Worm (Caenorhabditis elegans): ENCODE measurements around the gene acl-13.

acl-13 gene

ce11 chrIV:12408625-12409024 is 1.6 kb upstream of the acl-13 start, which contains the start of gene dsb-1:
dsb-1 (plus strand) TSS chrIV:12408925.
- no peak for TF ChIP-seq flt-1 (GFP tag; IDR thresholded peaks at IDR 0.05)

ce11 chrIV:12414601-12415000 is 4.3 kb downstream of the acl-13 start:
- TF ChIP-seq cog-1 (tag; optimal IDR thresholded peaks at IDR 0.05) (no peak), ztf-23 (GFP tag; IDR thresholded peaks at IDR 0.05) (no peak), klf-2 (GFP tag; conservative IDR thresholded peaks at IDR 0.05) (no peak), med-1 (GFP tag; optimal IDR thresholded peaks at IDR 0.05; ENCODE audit: insufficient read depth) (no peak), ref-1 (GFP tag; conservative IDR thresholded peaks at IDR 0.05) (no peak), tab-1 (GFP tag; IDR thresholded peaks at IDR 0.05) (no peak), ztf-29 (GFP tag; IDR thresholded peaks at IDR 0.05) (no peak), T22C8.4 (GFP tag; IDR thresholded peaks at IDR 0.05) (no peak), flt-1 (GFP tag; IDR thresholded peaks at IDR 0.05) (no peak)

ce11 chrIV:12416629-12417404 is 6.5 kb downstream of the acl-13 start:
- TF ChIP-seq ref-1 (GFP tag; conservative IDR thresholded peaks at IDR 0.05), result 0 out of 2 replicates have a peak, but pooled peaks have one; percentile 5
- TF ChIP-seq cog-1 (tag; optimal IDR thresholded peaks at IDR 0.05), result no peak
- TF ChIP-seq tab-1 (GFP tag; IDR thresholded peaks at IDR 0.05), result peak; percentile 52; the same call in 1 of the 2 replicates
- TF ChIP-seq med-1 (GFP tag; optimal IDR thresholded peaks at IDR 0.05; ENCODE audit: insufficient read depth), result peak; percentile 23
- TF ChIP-seq T22C8.4 (GFP tag; IDR thresholded peaks at IDR 0.05), result peak; percentile 53; the same call in 1 of the 2 replicates
- TF ChIP-seq flt-1 (GFP tag; IDR thresholded peaks at IDR 0.05), result peak; percentile 66
- no peak for TF ChIP-seq klf-2 (GFP tag; conservative IDR thresholded peaks at IDR 0.05)
- 0 out of 2 replicates have a peak, but pooled peaks have one; percentile 38 for TF ChIP-seq ztf-23 (GFP tag; IDR thresholded peaks at IDR 0.05)

ce11 chrIV:12417536-12418195 is 7.4 kb downstream of the acl-13 start, which contains the start of gene F08G5.3:
F08G5.3 (minus strand) TSS chrIV:12417586.
- TF ChIP-seq ref-1 (GFP tag; conservative IDR thresholded peaks at IDR 0.05) (no peak), T22C8.4 (GFP tag; IDR thresholded peaks at IDR 0.05) (no peak), tab-1 (GFP tag; IDR thresholded peaks at IDR 0.05) (peak; percentile 76; the same call in 1 of the 2 replicates), med-1 (GFP tag; optimal IDR thresholded peaks at IDR 0.05; ENCODE audit: insufficient read depth) (no peak), cog-1 (tag; optimal IDR thresholded peaks at IDR 0.05) (no peak), flt-1 (GFP tag; IDR thresholded peaks at IDR 0.05) (peak; percentile 70), klf-2 (GFP tag; conservative IDR thresholded peaks at IDR 0.05) (no peak), ztf-23 (GFP tag; IDR thresholded peaks at IDR 0.05) (no peak), ztf-29 (GFP tag; IDR thresholded peaks at IDR 0.05) (no peak)

ce11 chrIV:12419291-12419690 is 9.0 kb downstream of the acl-13 start:
- TF ChIP-seq med-1 (GFP tag; optimal IDR thresholded peaks at IDR 0.05; ENCODE audit: insufficient read depth) (no peak), ref-1 (GFP tag; conservative IDR thresholded peaks at IDR 0.05) (no peak), tab-1 (GFP tag; IDR thresholded peaks at IDR 0.05) (no peak), klf-2 (GFP tag; conservative IDR thresholded peaks at IDR 0.05) (no peak)

- no peak for TF ChIP-seq T22C8.4 (GFP tag; IDR thresholded peaks at IDR 0.05)
- TF ChIP-seq cog-1 (tag; optimal IDR thresholded peaks at IDR 0.05), result no peak
- no peak for TF ChIP-seq klf-2 (GFP tag; conservative IDR thresholded peaks at IDR 0.05)
- no peak for TF ChIP-seq ref-1 (GFP tag; conservative IDR thresholded peaks at IDR 0.05)
Observed at ce11 chrIV:12420455-12420854, 10.2 kb downstream of the acl-13 start, which contains the start of gene ugt-65. ugt-65 (plus strand) TSS chrIV:12420683.

ce11 chrIV:12425595-12425994 is 15.3 kb downstream of the acl-13 start:
- no peak for TF ChIP-seq tab-1 (GFP tag; IDR thresholded peaks at IDR 0.05)
- no peak for TF ChIP-seq T22C8.4 (GFP tag; IDR thresholded peaks at IDR 0.05)
- no peak for TF ChIP-seq ztf-23 (GFP tag; IDR thresholded peaks at IDR 0.05)
- TF ChIP-seq flt-1 (GFP tag; IDR thresholded peaks at IDR 0.05), result no peak
- TF ChIP-seq klf-2 (GFP tag; conservative IDR thresholded peaks at IDR 0.05), result no peak
- no peak for TF ChIP-seq ref-1 (GFP tag; conservative IDR thresholded peaks at IDR 0.05)
- TF ChIP-seq ztf-29 (GFP tag; IDR thresholded peaks at IDR 0.05), result no peak
- TF ChIP-seq cog-1 (tag; optimal IDR thresholded peaks at IDR 0.05), result no peak

- 0 out of 2 replicates have a peak, but pooled peaks have one; percentile 10 for TF ChIP-seq klf-2 (GFP tag; conservative IDR thresholded peaks at IDR 0.05)
- no peak for TF ChIP-seq ztf-29 (GFP tag; IDR thresholded peaks at IDR 0.05)
- TF ChIP-seq med-1 (GFP tag; optimal IDR thresholded peaks at IDR 0.05; ENCODE audit: insufficient read depth), result no peak
- TF ChIP-seq T22C8.4 (GFP tag; IDR thresholded peaks at IDR 0.05), result no peak
- 0 out of 2 replicates have a peak, but pooled peaks have one; percentile 31 for TF ChIP-seq tab-1 (GFP tag; IDR thresholded peaks at IDR 0.05)
- TF ChIP-seq ztf-23 (GFP tag; IDR thresholded peaks at IDR 0.05), result no peak
Observed at ce11 chrIV:12427687-12428284, 17.5 kb downstream of the acl-13 start.

- TF ChIP-seq klf-2 (GFP tag; conservative IDR thresholded peaks at IDR 0.05) (no peak), tab-1 (GFP tag; IDR thresholded peaks at IDR 0.05) (no peak), T22C8.4 (GFP tag; IDR thresholded peaks at IDR 0.05) (no peak)
Observed at ce11 chrIV:12428467-12428866, 18.2 kb downstream of the acl-13 start, which contains the start of gene col-130. col-130 (minus strand) TSS chrIV:12428516.

ce11 chrIV:12429504-12429903 is 19.2 kb downstream of the acl-13 start:
- TF ChIP-seq flt-1 (GFP tag; IDR thresholded peaks at IDR 0.05), result no peak
- TF ChIP-seq klf-2 (GFP tag; conservative IDR thresholded peaks at IDR 0.05), result no peak
- no peak for TF ChIP-seq cog-1 (tag; optimal IDR thresholded peaks at IDR 0.05)
- no peak for TF ChIP-seq ref-1 (GFP tag; conservative IDR thresholded peaks at IDR 0.05)
- TF ChIP-seq T22C8.4 (GFP tag; IDR thresholded peaks at IDR 0.05), result no peak
- no peak for TF ChIP-seq med-1 (GFP tag; optimal IDR thresholded peaks at IDR 0.05; ENCODE audit: insufficient read depth)
- TF ChIP-seq tab-1 (GFP tag; IDR thresholded peaks at IDR 0.05), result no peak
- TF ChIP-seq ztf-23 (GFP tag; IDR thresholded peaks at IDR 0.05), result no peak
- TF ChIP-seq ztf-29 (GFP tag; IDR thresholded peaks at IDR 0.05), result no peak

Measured in whole organism, midembryonic.